Fruit fly (Drosophila melanogaster) whole organism, prepupa: ENCODE results near the gene CG11000.
A peak's percentile ranks its signal among the peaks of the same experiment; 100 is the strongest.

Experiments used
- Blimp-1 ChIP-seq: fragments of 200-800 bp; sonication (Bioruptor generic); optimal IDR thresholded peaks from 3 replicates; lab custom pipeline; 2017; ENCODE audit warnings: missing biosample characterization, missing genetic modification characterization, mild to moderate bottlenecking, moderate library complexity, missing genetic modification reagents
- CG10669 ChIP-seq: fragments of 200-800 bp; sonication (Bioruptor generic); optimal IDR thresholded peaks from 3 replicates; lab custom pipeline; 2018; ENCODE audit warnings: missing biosample characterization, mild to moderate bottlenecking, missing genetic modification characterization, moderate library complexity
- CG11902 ChIP-seq: fragments of 200-800 bp; sonication (Bioruptor generic); optimal IDR thresholded peaks from 3 replicates; lab custom pipeline; 2016; ENCODE audit warnings: missing biosample characterization, missing genetic modification characterization
- CG31627 ChIP-seq: fragments of 200-800 bp; sonication (Bioruptor generic); optimal IDR thresholded peaks from 3 replicates; lab custom pipeline; 2016; ENCODE audit warnings: missing biosample characterization, missing genetic modification characterization
- CG32006 ChIP-seq: fragments of 200-800 bp; sonication (Bioruptor generic); optimal IDR thresholded peaks from 3 replicates; lab custom pipeline; 2017; ENCODE audit warnings: missing biosample characterization, mild to moderate bottlenecking, missing genetic modification characterization
- CG34406 ChIP-seq: fragments of 200-800 bp; sonication (Bioruptor generic); optimal IDR thresholded peaks from 3 replicates; lab custom pipeline; 2016; ENCODE audit warnings: missing biosample characterization, missing genetic modification characterization
- CG4318 ChIP-seq: fragments of 200-800 bp; sonication (Bioruptor generic); optimal IDR thresholded peaks from 3 replicates; lab custom pipeline; 2017; ENCODE audit warnings: missing biosample characterization, mild to moderate bottlenecking, missing genetic modification characterization
- CG6163 ChIP-seq: fragments of 200-800 bp; sonication (Bioruptor generic); IDR thresholded peaks from 3 replicates; pipeline ENCODE4 v1.3.6; 2022; ENCODE audit warnings: missing biosample characterization, missing genetic modification characterization
- CG6276 ChIP-seq: fragments of 200-800 bp; sonication (Bioruptor generic); optimal IDR thresholded peaks from 2 replicates; lab custom pipeline; 2017; ENCODE audit warnings: missing biosample characterization, mild to moderate bottlenecking, missing genetic modification characterization
- CG6792 ChIP-seq: fragments of 200-800 bp; sonication (Bioruptor generic); optimal IDR thresholded peaks from 3 replicates; lab custom pipeline; 2016; ENCODE audit warnings: missing biosample characterization, missing genetic modification characterization
- CG6808 ChIP-seq: fragments of 200-800 bp; sonication (Bioruptor generic); optimal IDR thresholded peaks from 3 replicates; lab custom pipeline; 2017; ENCODE audit warnings: missing biosample characterization, missing genetic modification characterization, mild to moderate bottlenecking, moderate library complexity, missing genetic modification reagents
- CG6854 ChIP-seq: fragments of 200-800 bp; sonication (Bioruptor generic); optimal IDR thresholded peaks from 2 replicates; lab custom pipeline; 2017; ENCODE audit warnings: missing biosample characterization, mild to moderate bottlenecking, missing genetic modification characterization
- CG7368 ChIP-seq: fragments of 200-800 bp; sonication (Bioruptor generic); optimal IDR thresholded peaks from 3 replicates; lab custom pipeline; 2016; ENCODE audit warnings: missing biosample characterization, missing genetic modification characterization
- CG9139 ChIP-seq: fragments of 200-800 bp; sonication (Bioruptor generic); optimal IDR thresholded peaks from 3 replicates; lab custom pipeline; 2017; ENCODE audit warnings: missing biosample characterization, mild to moderate bottlenecking, missing genetic modification characterization
- Eip75B ChIP-seq: fragments of 200-800 bp; sonication (Bioruptor generic); optimal IDR thresholded peaks from 3 replicates; lab custom pipeline; 2016; ENCODE audit warnings: missing biosample characterization, missing genetic modification characterization
- Eip93F ChIP-seq: fragments of 200-800 bp; sonication (Bioruptor generic); optimal IDR thresholded peaks from 2 replicates; lab custom pipeline; 2016; ENCODE audit warnings: missing biosample characterization, mild to moderate bottlenecking, missing genetic modification characterization
- Ets21C ChIP-seq: fragments of 200-800 bp; sonication (Bioruptor generic); optimal IDR thresholded peaks from 3 replicates; lab custom pipeline; 2016; ENCODE audit warnings: missing biosample characterization, missing genetic modification characterization
- Ets96B ChIP-seq: fragments of 200-800 bp; optimal IDR thresholded peaks from 2 replicates; lab custom pipeline; 2019; ENCODE audit warnings: missing biosample characterization, mild to moderate bottlenecking, missing genetic modification characterization, moderate library complexity
- Gug ChIP-seq: fragments of 200-800 bp; sonication (Bioruptor generic); IDR thresholded peaks from 2 replicates; pipeline ENCODE4 v1.3.6; 2022; ENCODE audit warnings: missing biosample characterization, missing genetic modification characterization
- Hr38 ChIP-seq: sonication (Bioruptor generic); optimal IDR thresholded peaks from 2 replicates; lab custom pipeline; 2016; ENCODE audit warnings: missing biosample characterization, missing genetic modification characterization
- Lpt ChIP-seq: fragments of 200-800 bp; sonication (Bioruptor generic); optimal IDR thresholded peaks from 3 replicates; lab custom pipeline; 2016; ENCODE audit warnings: missing biosample characterization, missing genetic modification characterization
- Met ChIP-seq: fragments of 200-800 bp; sonication (Bioruptor generic); optimal IDR thresholded peaks from 3 replicates; lab custom pipeline; 2016; ENCODE audit warnings: missing biosample characterization, missing genetic modification characterization
- OdsH ChIP-seq: fragments of 200-800 bp; sonication (Bioruptor generic); optimal IDR thresholded peaks from 3 replicates; lab custom pipeline; 2016; ENCODE audit warnings: missing biosample characterization, missing genetic modification characterization
- Smox ChIP-seq: fragments of 200-800 bp; sonication (Bioruptor generic); optimal IDR thresholded peaks from 3 replicates; lab custom pipeline; 2016; ENCODE audit warnings: missing biosample characterization, missing genetic modification characterization
- Sox14 ChIP-seq: fragments of 200-800 bp; sonication (Bioruptor generic); optimal IDR thresholded peaks from 3 replicates; lab custom pipeline; 2016; ENCODE audit warnings: missing biosample characterization, missing genetic modification characterization
- Sox15 ChIP-seq: fragments of 200-800 bp; sonication (Bioruptor generic); optimal IDR thresholded peaks from 3 replicates; lab custom pipeline; 2016; ENCODE audit warnings: missing biosample characterization, missing genetic modification characterization
- achi ChIP-seq: fragments of 200-800 bp; sonication (Bioruptor generic); optimal IDR thresholded peaks from 3 replicates; lab custom pipeline; 2016; ENCODE audit warnings: missing biosample characterization, missing genetic modification characterization
- acj6 ChIP-seq: fragments of 200-800 bp; sonication (Bioruptor generic); optimal IDR thresholded peaks from 3 replicates; lab custom pipeline; 2016; ENCODE audit warnings: missing biosample characterization, missing genetic modification characterization
- cyc ChIP-seq: fragments of 200-800 bp; sonication (Bioruptor generic); optimal IDR thresholded peaks from 3 replicates; lab custom pipeline; 2016; ENCODE audit warnings: missing biosample characterization, missing genetic modification characterization
- dac ChIP-seq: fragments of 200-800 bp; sonication (Bioruptor generic); optimal IDR thresholded peaks from 2 replicates; lab custom pipeline; 2017; ENCODE audit warnings: missing biosample characterization, mild to moderate bottlenecking, missing genetic modification characterization
- dsx ChIP-seq: fragments of 200-800 bp; optimal IDR thresholded peaks from 3 replicates; lab custom pipeline; 2019; ENCODE audit warnings: missing biosample characterization, mild to moderate bottlenecking, missing genetic modification characterization, moderate library complexity; ENCODE audit not compliant: poor library complexity, severe bottlenecking
- eg ChIP-seq: fragments of 200-800 bp; sonication (Bioruptor generic); IDR thresholded peaks from 3 replicates; pipeline ENCODE4 v1.3.6; 2022; ENCODE audit warnings: missing biosample characterization, missing genetic modification characterization
- esn ChIP-seq: fragments of 200-800 bp; sonication (Bioruptor generic); optimal IDR thresholded peaks from 2 replicates; lab custom pipeline; 2016; ENCODE audit warnings: missing biosample characterization, mild to moderate bottlenecking, missing genetic modification characterization, moderate library complexity
- fd59A ChIP-seq: fragments of 200-800 bp; sonication (Bioruptor generic); optimal IDR thresholded peaks from 2 replicates; lab custom pipeline; 2017; ENCODE audit warnings: missing biosample characterization, mild to moderate bottlenecking, missing genetic modification characterization, missing genetic modification reagents
- fd85E ChIP-seq: fragments of 200-800 bp; sonication (Bioruptor generic); optimal IDR thresholded peaks from 3 replicates; lab custom pipeline; 2016; ENCODE audit warnings: missing biosample characterization, missing genetic modification characterization
- fkh ChIP-seq: fragments of 200-800 bp; sonication (Bioruptor generic); optimal IDR thresholded peaks from 3 replicates; lab custom pipeline; 2017; ENCODE audit warnings: missing biosample characterization, mild to moderate bottlenecking, missing genetic modification characterization, moderate library complexity
- lz ChIP-seq: fragments of 200-800 bp; sonication (Bioruptor generic); optimal IDR thresholded peaks from 3 replicates; lab custom pipeline; 2016; ENCODE audit warnings: missing biosample characterization, missing genetic modification characterization
- net ChIP-seq: fragments of 200-800 bp; sonication (Bioruptor generic); optimal IDR thresholded peaks from 3 replicates; lab custom pipeline; 2016; ENCODE audit warnings: missing biosample characterization, missing genetic modification characterization
- pdm3 ChIP-seq: fragments of 200-800 bp; sonication (Bioruptor generic); optimal IDR thresholded peaks from 3 replicates; lab custom pipeline; 2016; ENCODE audit warnings: missing biosample characterization, missing genetic modification characterization
- spab ChIP-seq: fragments of 200-800 bp; sonication (Bioruptor generic); optimal IDR thresholded peaks from 2 replicates; lab custom pipeline; 2017; ENCODE audit warnings: missing biosample characterization, mild to moderate bottlenecking, missing genetic modification characterization, missing genetic modification reagents
- ss ChIP-seq, 2 experiments: fragments of 200-800 bp; sonication (Bioruptor generic); optimal IDR thresholded peaks; 2 replicates in 1 of 2; 3 replicates in 1 of 2; lab custom pipeline; 2017 to 2018; ENCODE audit warnings: mild to moderate bottlenecking in 2 of 2, missing biosample characterization in 2 of 2, missing genetic modification characterization in 2 of 2, moderate library complexity in 1 of 2
- svp ChIP-seq: fragments of 200-800 bp; sonication (Bioruptor generic); peaks from one replicate; lab custom pipeline; 2016; ENCODE audit warnings: missing biosample characterization, missing genetic modification characterization
- vri ChIP-seq: fragments of 200-800 bp; sonication (Bioruptor generic); optimal IDR thresholded peaks from 3 replicates; lab custom pipeline; 2016; ENCODE audit warnings: missing biosample characterization, mild to moderate bottlenecking, missing genetic modification characterization

CG11000 gene

DNA sequence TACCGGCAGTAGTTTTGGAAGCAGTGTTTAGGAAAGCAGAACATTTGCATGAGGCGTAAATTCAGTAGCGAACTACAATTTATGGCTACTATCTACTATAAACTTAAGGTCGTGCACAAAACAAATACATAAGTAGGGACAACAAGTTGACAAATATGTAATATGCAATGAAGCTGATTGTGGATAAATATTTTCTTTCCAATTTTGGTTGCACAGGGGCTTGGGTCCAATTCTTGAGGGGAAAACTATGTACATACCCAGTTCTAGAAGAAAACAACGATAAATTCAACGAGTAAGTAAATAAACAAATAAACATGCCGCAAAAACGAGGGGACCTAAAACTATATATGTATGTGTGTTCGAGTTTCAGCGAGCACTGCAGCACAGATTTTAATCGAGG is 41.1 kb upstream of the CG11000 start:
- TF ChIP-seq ss (GFP tag; optimal IDR thresholded peaks at IDR 0.05; lab: Kevin White, UChicago) (no peak), Blimp-1 (GFP tag; lab: Kevin White, UChicago) (no peak), Lpt (GFP tag; lab: Kevin White, UChicago) (no peak), acj6 (GFP tag; lab: Kevin White, UChicago) (no peak), CG31627 (GFP tag; lab: Kevin White, UChicago) (no peak), lz (GFP tag; lab: Kevin White, UChicago) (no peak), CG11902 (GFP tag; lab: Kevin White, UChicago) (no peak), fkh (GFP tag; lab: Kevin White, UChicago) (peak; percentile 55)
- TF ChIP-seq, all 60 proteins: peak for 1

- 0 out of 3 replicates have a peak, but pooled peaks have one; percentile 21 for TF ChIP-seq eg
- TF ChIP-seq CG10669 (GFP tag; lab: Kevin White, UChicago) = no peak
- no peak for TF ChIP-seq Eip93F (GFP tag; lab: Kevin White, UChicago)
Measured at dm6 chr3R:5771614-5772202, 30.4 kb upstream of the CG11000 start.

DNA sequence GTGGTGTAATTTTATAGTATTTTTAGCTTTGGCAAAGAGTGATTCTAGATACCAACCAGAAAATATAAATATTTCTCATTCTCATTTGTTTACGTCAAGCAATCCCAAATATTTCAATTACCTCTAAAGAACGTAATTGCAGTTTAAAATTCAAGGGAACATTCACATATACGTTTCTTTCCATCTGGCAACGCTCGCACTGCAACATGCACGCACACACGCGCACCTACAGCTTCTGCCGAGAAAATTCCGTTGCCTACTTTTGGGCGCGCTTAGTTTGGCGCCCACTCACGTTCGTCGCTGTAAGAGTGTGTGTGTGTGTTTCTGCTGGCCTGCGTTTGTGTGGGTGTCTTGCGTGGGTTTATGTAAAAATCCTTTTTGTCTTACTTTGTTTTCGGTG is 29.7 kb upstream of the CG11000 start:
- TF ChIP-seq svp (GFP tag; lab: Kevin White, UChicago) (peak; percentile 20), CG6792 (GFP tag; lab: Kevin White, UChicago) (no peak)
- TF ChIP-seq, all 60 proteins: peak for 1

DNA sequence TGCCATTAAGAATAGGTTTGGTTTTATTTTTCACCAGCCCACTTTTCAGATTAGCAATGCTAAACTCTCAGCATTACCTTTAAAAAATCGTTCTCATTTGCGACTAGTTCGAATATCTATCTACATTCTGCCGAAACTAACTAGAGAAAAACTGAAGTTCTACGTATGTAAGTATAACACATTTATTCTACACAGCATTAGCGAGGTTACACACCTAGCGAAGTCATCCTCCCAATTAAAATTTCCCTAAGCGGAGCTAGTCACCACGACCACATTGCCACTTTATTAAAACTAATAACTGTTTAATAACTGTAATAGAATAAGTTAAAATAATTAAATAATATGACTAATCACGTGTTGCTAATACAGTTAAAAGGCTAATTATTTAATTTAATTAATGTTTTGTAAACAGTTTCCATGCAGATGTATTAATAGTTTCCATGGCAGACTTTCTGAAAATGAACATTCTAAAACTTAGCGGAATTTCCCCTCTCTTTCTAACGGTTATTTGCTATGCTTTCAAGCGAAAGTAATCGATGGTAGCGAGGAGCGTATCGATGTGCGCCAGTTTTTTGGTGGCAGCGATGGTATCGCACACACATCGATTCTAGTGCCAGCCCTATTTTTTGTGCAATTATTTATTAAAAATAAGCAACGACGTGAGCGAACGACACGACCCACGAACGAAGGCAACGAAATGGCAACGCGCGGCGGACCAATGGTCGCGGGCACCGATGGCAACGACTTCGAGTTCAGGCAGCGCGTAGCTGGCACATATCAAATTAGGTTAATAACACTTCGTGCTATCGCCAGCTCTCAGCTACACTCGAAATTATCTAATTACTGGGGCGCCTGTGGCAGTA is 23.2 kb upstream of the CG11000 start, which contains the start of gene jagn:
TSS of gene jagn (plus strand) at position 585 of the 863 bp plus-strand sequence.
- TF ChIP-seq Smox (GFP tag; lab: Kevin White, UChicago) (peak; percentile 53), Ets96B (tag; lab: Kevin White, UChicago) (no peak), Sox15 (GFP tag; lab: Kevin White, UChicago) (no peak), CG4318 (GFP tag; lab: Kevin White, UChicago) (no peak), vri (GFP tag; lab: Kevin White, UChicago) (no peak), esn (GFP tag; lab: Kevin White, UChicago) (peak; percentile 72), acj6 (GFP tag; lab: Kevin White, UChicago) (peak; percentile 15), fd59A (GFP tag; lab: Kevin White, UChicago) (no peak), OdsH (GFP tag; lab: Kevin White, UChicago) (peak; percentile 43), CG9139 (no peak), net (GFP tag; lab: Kevin White, UChicago) (no peak), svp (GFP tag; lab: Kevin White, UChicago) (no peak), Met (peak; percentile 63), achi (GFP tag; lab: Kevin White, UChicago) (peak; percentile 49), spab (GFP tag; lab: Kevin White, UChicago) (no peak), CG6854 (GFP tag; lab: Kevin White, UChicago) (no peak), Blimp-1 (GFP tag; lab: Kevin White, UChicago) (peak; percentile 18), Ets21C (GFP tag; lab: Kevin White, UChicago) (peak; percentile 49), CG34406 (GFP tag; lab: Kevin White, UChicago) (peak; percentile 27), cyc (GFP tag; lab: Kevin White, UChicago) (peak; percentile 54), CG6163 (GFP tag; lab: Robert Waterston, UW) (peak; percentile 54; the same call in 2 of the 3 replicates), CG10669 (GFP tag; lab: Kevin White, UChicago) (no peak), pdm3 (GFP tag; lab: Kevin White, UChicago) (peak; percentile 26), CG6808 (GFP tag; lab: Kevin White, UChicago) (no peak), Gug (no peak), fd85E (GFP tag; lab: Kevin White, UChicago) (no peak), dac (GFP tag; lab: Kevin White, UChicago) (no peak), Hr38 (GFP tag; lab: Kevin White, UChicago) (no peak), CG32006 (GFP tag; lab: Kevin White, UChicago) (no peak), CG6276 (GFP tag; lab: Kevin White, UChicago) (no peak), dsx (no peak), Eip75B (GFP tag; lab: Kevin White, UChicago) (peak; percentile 40), Sox14 (GFP tag; lab: Kevin White, UChicago) (peak; percentile 35), CG7368 (GFP tag; lab: Kevin White, UChicago) (no peak), Lpt (GFP tag; lab: Kevin White, UChicago) (no peak)
